Worm (Caenorhabditis elegans): ENCODE measurements around the gene ceh-31.

Gene ceh-31

ce11 chrX:3110576-3110975 lies 40.4 kb upstream of the ceh-31 start, which contains the start of gene gpcp-1:
Gene gpcp-1, minus strand, starts transcription at chrX:3110628.
- TF ChIP-seq ceh-2 (tag; optimal IDR thresholded peaks at IDR 0.05): no peak
- no peak for TF ChIP-seq odd-2 (tag; optimal IDR thresholded peaks at IDR 0.05)
- no peak for TF ChIP-seq unc-86 (tag; optimal IDR thresholded peaks at IDR 0.05)
- TF ChIP-seq sox-4 (tag; optimal IDR thresholded peaks at IDR 0.05): no peak
- peak; percentile 91 for TF ChIP-seq elt-2 (tag; optimal IDR thresholded peaks at IDR 0.05)
- no peak for TF ChIP-seq tbx-7 (tag; optimal IDR thresholded peaks at IDR 0.05)

ce11 chrX:3108603-3109002 lies 38.4 kb upstream of the ceh-31 start:
- TF ChIP-seq ceh-48 (tag; optimal IDR thresholded peaks at IDR 0.05) (no peak), hlh-6 (tag; optimal IDR thresholded peaks at IDR 0.05) (no peak), ttx-3 (tag; optimal IDR thresholded peaks at IDR 0.05) (no peak), rnt-1 (tag; optimal IDR thresholded peaks at IDR 0.05) (no peak), ceh-18 (tag; optimal IDR thresholded peaks at IDR 0.05) (no peak), zip-5 (tag; optimal IDR thresholded peaks at IDR 0.05) (no peak), lim-6 (tag; optimal IDR thresholded peaks at IDR 0.05) (no peak), fkh-10 (GFP tag; optimal IDR thresholded peaks at IDR 0.05) (no peak), lin-11 (tag; optimal IDR thresholded peaks at IDR 0.05) (no peak), ceh-6 (GFP tag; optimal IDR thresholded peaks at IDR 0.05) (no peak), ztf-16 (tag; optimal IDR thresholded peaks at IDR 0.05) (no peak), ceh-14 (tag; optimal IDR thresholded peaks at IDR 0.05) (no peak), ceh-19 (GFP tag; optimal IDR thresholded peaks at IDR 0.05) (no peak), fkh-6 (tag; optimal IDR thresholded peaks at IDR 0.05) (no peak), elt-4 (tag; optimal IDR thresholded peaks at IDR 0.05) (no peak), gmeb-2 (tag; optimal IDR thresholded peaks at IDR 0.05) (no peak), ceh-34 (tag; optimal IDR thresholded peaks at IDR 0.05) (no peak), ceh-45 (GFP tag; IDR thresholded peaks at IDR 0.05) (no peak), hlh-13 (GFP tag; optimal IDR thresholded peaks at IDR 0.05) (no peak)

ce11 chrX:3106137-3106536 lies 35.9 kb upstream of the ceh-31 start, which contains the start of gene K10B3.5:
Gene K10B3.5, minus strand, starts transcription at chrX:3106479.
- TF ChIP-seq nhr-232 (tag; optimal IDR thresholded peaks at IDR 0.05) (no peak), nfya-1 (tag; optimal IDR thresholded peaks at IDR 0.05) (peak; percentile 59), ceh-34 (tag; optimal IDR thresholded peaks at IDR 0.05) (peak; percentile 48), ceh-31 (tag; optimal IDR thresholded peaks at IDR 0.05) (peak; percentile 59), lim-6 (tag; optimal IDR thresholded peaks at IDR 0.05) (no peak), hlh-15 (tag; optimal IDR thresholded peaks at IDR 0.05) (no peak), ceh-18 (tag; optimal IDR thresholded peaks at IDR 0.05) (peak; percentile 34), rnt-1 (tag; optimal IDR thresholded peaks at IDR 0.05) (peak; percentile 17), elt-2 (tag; optimal IDR thresholded peaks at IDR 0.05) (peak; percentile 19), sdc-2 (tag; optimal IDR thresholded peaks at IDR 0.05) (peak; percentile 14), unc-42 (tag; optimal IDR thresholded peaks at IDR 0.05) (peak; percentile 33), hlh-30 (tag; optimal IDR thresholded peaks at IDR 0.05; ENCODE audit: insufficient read depth) (peak; percentile 89), pax-1 (tag; optimal IDR thresholded peaks at IDR 0.05) (peak; percentile 44)

- TF ChIP-seq unc-3 (GFP tag; conservative IDR thresholded peaks at IDR 0.05) (no peak), unc-3 (tag; optimal IDR thresholded peaks at IDR 0.05) (no peak), ceh-22 (tag; optimal IDR thresholded peaks at IDR 0.05) (no peak), gmeb-2 (tag; optimal IDR thresholded peaks at IDR 0.05) (no peak), ets-4 (tag; optimal IDR thresholded peaks at IDR 0.05) (no peak), odd-2 (tag; optimal IDR thresholded peaks at IDR 0.05) (no peak), sox-4 (tag; optimal IDR thresholded peaks at IDR 0.05) (no peak), ceh-6 (GFP tag; optimal IDR thresholded peaks at IDR 0.05) (peak; percentile 33), ceh-31 (tag; optimal IDR thresholded peaks at IDR 0.05) (peak; percentile 15), eyg-1 (tag; optimal IDR thresholded peaks at IDR 0.05) (no peak), K02D7.2 (tag; optimal IDR thresholded peaks at IDR 0.05) (no peak), npax-4 (tag; optimal IDR thresholded peaks at IDR 0.05) (no peak), dve-1 (tag; optimal IDR thresholded peaks at IDR 0.05) (no peak), pqm-1 (tag; optimal IDR thresholded peaks at IDR 0.05) (no peak), elt-4 (tag; optimal IDR thresholded peaks at IDR 0.05) (no peak), zip-5 (tag; optimal IDR thresholded peaks at IDR 0.05) (no peak), elt-2 (tag; optimal IDR thresholded peaks at IDR 0.05) (no peak), tbx-2 (tag; optimal IDR thresholded peaks at IDR 0.05) (peak; percentile 59), pha-2 (tag; optimal IDR thresholded peaks at IDR 0.05) (no peak), ceh-24 (tag; optimal IDR thresholded peaks at IDR 0.05) (no peak), fkh-10 (GFP tag; optimal IDR thresholded peaks at IDR 0.05) (no peak), ceh-30 (tag; optimal IDR thresholded peaks at IDR 0.05) (no peak), hlh-6 (tag; optimal IDR thresholded peaks at IDR 0.05) (no peak), ceh-45 (GFP tag; IDR thresholded peaks at IDR 0.05) (no peak), syd-9 (tag; optimal IDR thresholded peaks at IDR 0.05) (no peak), unc-42 (tag; optimal IDR thresholded peaks at IDR 0.05) (no peak), ztf-16 (tag; optimal IDR thresholded peaks at IDR 0.05) (no peak), rnt-1 (tag; optimal IDR thresholded peaks at IDR 0.05) (no peak), ceh-18 (tag; optimal IDR thresholded peaks at IDR 0.05) (no peak)
Measured at ce11 chrX:3102817-3103216, 32.6 kb upstream of the ceh-31 start.
